Worm (Caenorhabditis elegans) whole organism, young adult: Measurements from ENCODE around the gene Y41D4A.6.

ENCODE experiments used
- B0035.1 ChIP-seq: sonication (generic microtip); optimal IDR thresholded peaks from 2 replicates; lab custom pipeline; 2016; ENCODE audit warnings: missing genetic modification characterization, mild to moderate bottlenecking, missing compliant biosample characterization, missing genotype, missing genetic modification reagents
- F23B12.7 ChIP-seq: sonication (generic microtip); optimal IDR thresholded peaks from 2 replicates; lab custom pipeline; 2017; ENCODE audit warnings: missing genetic modification characterization, mild to moderate bottlenecking, missing compliant biosample characterization, antibody characterized with exemption, moderate library complexity; ENCODE audit not compliant: insufficient read depth
- F33H1.4 ChIP-seq: fragments of 200-800 bp; sonication (Bioruptor generic); IDR thresholded peaks from 2 replicates; pipeline ENCODE4 v1.3.6; 2022; ENCODE audit warnings: missing genetic modification reagents, missing genetic modification characterization, missing compliant biosample characterization
- F57C9.4 ChIP-seq: sonication (generic microtip); optimal IDR thresholded peaks from 2 replicates; lab custom pipeline; 2017; ENCODE audit warnings: mild to moderate bottlenecking, missing genetic modification characterization, missing compliant biosample characterization
- K11D2.4 ChIP-seq: fragments of 200-800 bp; sonication (Bioruptor generic); IDR thresholded peaks from 2 replicates; pipeline ENCODE4 v1.3.6; 2022; ENCODE audit warnings: missing genetic modification reagents, missing genetic modification characterization, missing compliant biosample characterization
- K12H6.12 ChIP-seq: fragments of 200-800 bp; sonication (Bioruptor generic); optimal IDR thresholded peaks from 2 replicates; lab custom pipeline; 2018; ENCODE audit warnings: mild to moderate bottlenecking, missing genetic modification characterization, missing compliant biosample characterization
- T07F8.4 ChIP-seq: sonication (generic microtip); optimal IDR thresholded peaks from 2 replicates; lab custom pipeline; 2016; ENCODE audit warnings: mild to moderate bottlenecking, missing genetic modification characterization, moderate library complexity, missing compliant biosample characterization
- T26A5.8 ChIP-seq: sonication (generic microtip); optimal IDR thresholded peaks from 2 replicates; lab custom pipeline; 2016; ENCODE audit warnings: missing genetic modification characterization, missing compliant biosample characterization
- Y53G8AR.9 ChIP-seq: fragments of 200-800 bp; sonication (Bioruptor generic); conservative IDR thresholded peaks from 2 replicates; pipeline ENCODE4 v1.3.6; 2022; ENCODE audit warnings: missing genetic modification reagents, missing genetic modification characterization, missing compliant biosample characterization
- Y67H2A.10 ChIP-seq: fragments of 200-800 bp; sonication (Bioruptor generic); conservative IDR thresholded peaks from 2 replicates; pipeline ENCODE4 v1.3.6; 2022; ENCODE audit warnings: missing genetic modification reagents, missing genetic modification characterization, missing compliant biosample characterization
- Y79H2A.3 ChIP-seq: fragments of 200-800 bp; sonication (Bioruptor generic); conservative IDR thresholded peaks from 2 replicates; pipeline ENCODE4 v1.3.6; 2022; ENCODE audit warnings: missing genetic modification reagents, missing genetic modification characterization, missing compliant biosample characterization
- Y95B8A.8 ChIP-seq: fragments of 200-800 bp; sonication (Bioruptor generic); IDR thresholded peaks from 2 replicates; pipeline ENCODE4 v1.3.6; 2022; ENCODE audit warnings: missing genetic modification reagents, missing genetic modification characterization, missing compliant biosample characterization
- ZK185.1 ChIP-seq: sonication (generic microtip); optimal IDR thresholded peaks from 2 replicates; lab custom pipeline; 2016; ENCODE audit warnings: mild to moderate bottlenecking, missing genetic modification characterization, missing compliant biosample characterization; ENCODE audit not compliant: poor library complexity, severe bottlenecking
- aptf-2 ChIP-seq: fragments of 200-800 bp; sonication (Bioruptor generic); conservative IDR thresholded peaks from 2 replicates; pipeline ENCODE4 v1.3.6; 2022; ENCODE audit warnings: missing genetic modification reagents, missing genetic modification characterization, missing compliant biosample characterization
- cebp-1 ChIP-seq, 2 experiments: fragments of 200-800 bp in 1 of 2; sonication (Bioruptor generic) in 1 of 2; sonication (generic microtip) in 1 of 2; IDR thresholded peaks in 1 of 2; optimal IDR thresholded peaks in 1 of 2; 2 replicates each; pipeline versions ENCODE4 v1.3.6 to Lab custom; 2017 to 2022; ENCODE audit warnings: missing compliant biosample characterization in 2 of 2, missing genetic modification characterization in 2 of 2, mild to moderate bottlenecking in 1 of 2, missing genetic modification reagents in 1 of 2, moderate library complexity in 1 of 2
- ceh-100 ChIP-seq: fragments of 200-800 bp; sonication (Bioruptor generic); IDR thresholded peaks from 2 replicates; pipeline ENCODE4 v1.3.6; 2022; ENCODE audit warnings: missing genetic modification reagents, missing genetic modification characterization, missing compliant biosample characterization
- ceh-79 ChIP-seq: sonication (generic microtip); optimal IDR thresholded peaks from 2 replicates; lab custom pipeline; 2017; ENCODE audit warnings: mild to moderate bottlenecking, missing genetic modification characterization, missing compliant biosample characterization
- ceh-91 ChIP-seq: fragments of 200-800 bp; sonication (Bioruptor generic); IDR thresholded peaks from 2 replicates; pipeline ENCODE4 v1.3.6; 2022; ENCODE audit warnings: missing genetic modification reagents, missing genetic modification characterization, missing compliant biosample characterization
- dpff-1 ChIP-seq: sonication (generic microtip); optimal IDR thresholded peaks from 2 replicates; lab custom pipeline; 2017; ENCODE audit warnings: mild to moderate bottlenecking, missing genetic modification characterization, missing compliant biosample characterization
- dpl-1 ChIP-seq: fragments of 150-350 bp; optimal IDR thresholded peaks from 2 replicates; lab custom pipeline; 2014; ENCODE audit warnings: missing biosample characterization, missing genetic modification reagents, missing genetic modification characterization
- efl-1 ChIP-seq: fragments of 150-350 bp; optimal IDR thresholded peaks from 2 replicates; lab custom pipeline; 2014; ENCODE audit warnings: missing biosample characterization, missing genetic modification reagents, missing genetic modification characterization
- ekl-4 ChIP-seq: fragments of 200-800 bp; sonication (Bioruptor generic); IDR thresholded peaks from 2 replicates; pipeline ENCODE4 v1.3.6; 2022; ENCODE audit warnings: missing genetic modification reagents, missing genetic modification characterization, missing compliant biosample characterization
- him-1 ChIP-seq: sonication (generic microtip); optimal IDR thresholded peaks from 2 replicates; lab custom pipeline; 2016; ENCODE audit warnings: missing genotype, missing genetic modification reagents, missing genetic modification characterization, missing compliant biosample characterization
- hlh-12 ChIP-seq: sonication (generic microtip); optimal IDR thresholded peaks from 2 replicates; lab custom pipeline; 2016; ENCODE audit warnings: missing genetic modification characterization, missing compliant biosample characterization
- hrde-1 ChIP-seq: sonication (generic microtip); optimal IDR thresholded peaks from 2 replicates; lab custom pipeline; 2016; ENCODE audit warnings: missing genetic modification characterization, mild to moderate bottlenecking, missing compliant biosample characterization, moderate library complexity, missing genotype, missing genetic modification reagents, borderline replicate concordance
- lag-1 ChIP-seq: fragments of 200-800 bp; sonication (Bioruptor generic); IDR thresholded peaks from 2 replicates; pipeline ENCODE4 v1.3.6; 2022; ENCODE audit warnings: missing genetic modification reagents, missing genetic modification characterization, missing compliant biosample characterization
- let-607 ChIP-seq, 2 experiments: fragments of 200-800 bp in 1 of 2; sonication (Bioruptor generic) in 1 of 2; sonication (generic microtip) in 1 of 2; optimal IDR thresholded peaks; 2 replicates each; lab custom pipeline; 2016 to 2018; ENCODE audit warnings: mild to moderate bottlenecking in 2 of 2, missing compliant biosample characterization in 2 of 2, missing genetic modification characterization in 2 of 2, moderate library complexity in 2 of 2, missing genotype in 1 of 2
- lin-26 ChIP-seq: fragments of 200-800 bp; sonication (Bioruptor generic); IDR thresholded peaks from 2 replicates; pipeline ENCODE4 v1.3.6; 2022; ENCODE audit warnings: missing genetic modification reagents, missing genetic modification characterization, missing compliant biosample characterization
- lin-40 ChIP-seq: sonication (generic microtip); optimal IDR thresholded peaks from 2 replicates; lab custom pipeline; 2016; ENCODE audit warnings: missing genetic modification characterization, mild to moderate bottlenecking, missing compliant biosample characterization, missing genotype, missing genetic modification reagents
- lir-1 ChIP-seq: fragments of 200-800 bp; sonication (Bioruptor generic); conservative IDR thresholded peaks from 2 replicates; pipeline ENCODE4 v1.3.6; 2022; ENCODE audit warnings: missing genetic modification reagents, missing genetic modification characterization, missing compliant biosample characterization
- lsl-1 ChIP-seq: fragments of 200-800 bp; sonication (Bioruptor generic); optimal IDR thresholded peaks from 2 replicates; lab custom pipeline; 2018; ENCODE audit warnings: mild to moderate bottlenecking, missing genetic modification characterization, moderate library complexity, missing compliant biosample characterization
- madf-3 ChIP-seq: fragments of 200-800 bp; sonication (Bioruptor generic); IDR thresholded peaks from 2 replicates; pipeline ENCODE4 v1.3.6; 2022; ENCODE audit warnings: missing genetic modification reagents, missing genetic modification characterization, missing compliant biosample characterization
- madf-6 ChIP-seq: fragments of 200-800 bp; sonication (Bioruptor generic); IDR thresholded peaks from 2 replicates; pipeline ENCODE4 v1.3.6; 2022; ENCODE audit warnings: missing genetic modification reagents, missing genetic modification characterization, missing compliant biosample characterization
- mcd-1 ChIP-seq: fragments of 200-800 bp; sonication (Bioruptor generic); IDR thresholded peaks from 2 replicates; pipeline ENCODE4 v1.3.6; 2022; ENCODE audit warnings: missing genetic modification reagents, missing genetic modification characterization, missing compliant biosample characterization
- nfyb-1 ChIP-seq: fragments of 200-800 bp; sonication (Bioruptor generic); IDR thresholded peaks from 2 replicates; pipeline ENCODE4 v1.3.6; 2022; ENCODE audit warnings: missing genetic modification reagents, missing genetic modification characterization, missing compliant biosample characterization
- nhr-179 ChIP-seq: sonication (generic microtip); optimal IDR thresholded peaks from 2 replicates; lab custom pipeline; 2016; ENCODE audit warnings: mild to moderate bottlenecking, missing genetic modification characterization, missing compliant biosample characterization
- pbrm-1 ChIP-seq: fragments of 200-800 bp; sonication (Bioruptor generic); IDR thresholded peaks from 2 replicates; pipeline ENCODE4 v1.3.6; 2022; ENCODE audit warnings: missing genetic modification reagents, missing genetic modification characterization, missing compliant biosample characterization
- rcor-1 ChIP-seq: fragments of 200-800 bp; sonication (Bioruptor generic); IDR thresholded peaks from 2 replicates; pipeline ENCODE4 v1.3.6; 2022; ENCODE audit warnings: missing genetic modification reagents, missing genetic modification characterization, missing compliant biosample characterization
- rpc-1 ChIP-seq, 2 experiments: fragments of 150-350 bp in 1 of 2; sonication (generic microtip) in 1 of 2; optimal IDR thresholded peaks; 2 replicates each; lab custom pipeline; 2014 to 2018; ENCODE audit warnings: missing biosample characterization in 1 of 2, missing genetic modification characterization in 1 of 2, missing genetic modification reagents in 1 of 2, missing genotype in 1 of 2
- snpc-3.4 ChIP-seq: sonication (generic microtip); optimal IDR thresholded peaks from 2 replicates; lab custom pipeline; 2017; ENCODE audit warnings: missing genetic modification characterization, mild to moderate bottlenecking, missing compliant biosample characterization, antibody characterized with exemption, moderate library complexity, missing genotype, missing genetic modification reagents
- snpc-4 ChIP-seq, 5 experiments: fragments of 150-350 bp in 1 of 5; sonication (generic microtip) in 4 of 5; optimal IDR thresholded peaks; 2 replicates each; lab custom pipeline; 2014 to 2018; ENCODE audit warnings: missing genetic modification characterization in 5 of 5, missing biosample characterization in 3 of 5, antibody characterized with exemption in 2 of 5, mild to moderate bottlenecking in 2 of 5, missing compliant biosample characterization in 2 of 5, missing genotype in 2 of 5, moderate library complexity in 2 of 5, missing genetic modification reagents in 1 of 5
- tbp1 ChIP-seq: fragments of 200-800 bp; sonication (Bioruptor generic); optimal IDR thresholded peaks from 2 replicates; lab custom pipeline; 2018; ENCODE audit warnings: mild to moderate bottlenecking, missing genetic modification characterization, missing compliant biosample characterization
- tlf-1 ChIP-seq: fragments of 200-800 bp; sonication (Bioruptor generic); optimal IDR thresholded peaks from 2 replicates; lab custom pipeline; 2018; ENCODE audit warnings: mild to moderate bottlenecking, missing genetic modification characterization, missing compliant biosample characterization
- unc-130 ChIP-seq: sonication (generic microtip); optimal IDR thresholded peaks from 2 replicates; lab custom pipeline; 2016; ENCODE audit warnings: missing genetic modification reagents, missing genetic modification characterization, missing compliant biosample characterization
- ztf-18 ChIP-seq: sonication (generic microtip); optimal IDR thresholded peaks from 2 replicates; lab custom pipeline; 2016; ENCODE audit warnings: missing genotype, mild to moderate bottlenecking, missing genetic modification characterization, missing compliant biosample characterization
- ztf-6 ChIP-seq: fragments of 200-800 bp; sonication (Bioruptor generic); IDR thresholded peaks from 2 replicates; pipeline ENCODE4 v1.3.6; 2022; ENCODE audit warnings: missing genetic modification reagents, missing genetic modification characterization, missing compliant biosample characterization

Gene Y41D4A.6

DNA sequence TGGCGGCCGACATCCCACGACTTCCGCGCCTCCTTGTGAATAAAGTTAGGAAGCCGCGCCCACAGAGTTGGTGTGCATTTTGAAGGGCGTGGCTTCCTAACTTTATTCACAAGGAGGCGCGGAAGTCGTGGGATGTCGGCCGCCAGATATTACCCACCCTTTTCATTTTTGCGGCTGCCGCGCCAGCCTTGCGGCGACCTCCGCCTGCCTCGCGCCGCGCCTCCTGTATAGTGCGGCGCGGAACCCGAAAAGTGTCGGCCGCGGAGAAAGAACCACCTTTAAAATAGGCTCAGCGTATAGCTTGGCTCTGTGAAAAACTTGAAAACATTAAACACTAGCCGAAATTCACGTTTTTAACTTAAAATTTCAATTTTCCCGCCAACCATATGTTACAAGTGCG is 18.1 kb upstream of the Y41D4A.6 start (continued):
- TF ChIP-seq him-1 = no peak
- TF ChIP-seq F23B12.7 (tag; lab: Kevin White, UChicago) = no peak
- TF ChIP-seq K12H6.12 = no peak
- no peak for TF ChIP-seq cebp-1 (GFP tag; IDR thresholded peaks at IDR 0.05; lab: Robert Waterston, UW)
- TF ChIP-seq cebp-1 (tag; optimal IDR thresholded peaks at IDR 0.05; lab: Kevin White, UChicago) = no peak
- TF ChIP-seq snpc-4 (GFP tag; optimal IDR thresholded peaks at IDR 0.05; lab: Kevin White, UChicago) = peak; percentile 85
- peak; percentile 78 to 98 (median 92) for TF ChIP-seq snpc-4 (tag; optimal IDR thresholded peaks at IDR 0.05; lab: Kevin White, UChicago)
- TF ChIP-seq unc-130 (GFP tag; lab: Kevin White, UChicago) = no peak
- TF ChIP-seq T07F8.4 (tag; lab: Kevin White, UChicago) = no peak
- no peak for TF ChIP-seq Y53G8AR.9
- no peak for TF ChIP-seq aptf-2 (GFP tag; lab: Robert Waterston, UW)
- TF ChIP-seq ceh-100 = 0 out of 2 replicates have a peak, but pooled peaks have one; percentile 28
- TF ChIP-seq ceh-91 (GFP tag; lab: Robert Waterston, UW) = no peak
- no peak for TF ChIP-seq lin-40
- TF ChIP-seq lag-1 = no peak
- TF ChIP-seq madf-6 (GFP tag; lab: Robert Waterston, UW) = peak; percentile 69
- TF ChIP-seq lsl-1 = peak; percentile 64
- no peak for TF ChIP-seq hlh-12
- no peak for TF ChIP-seq K11D2.4 (GFP tag; lab: Robert Waterston, UW)
- TF ChIP-seq mcd-1 (GFP tag; lab: Robert Waterston, UW) = peak; percentile 82
- no peak for TF ChIP-seq lir-1
- no peak for TF ChIP-seq ZK185.1 (tag; lab: Kevin White, UChicago)
- no peak for TF ChIP-seq F57C9.4
- peak; percentile 62; the same call in 1 of the 2 replicates for TF ChIP-seq ekl-4 (GFP tag; lab: Robert Waterston, UW)
- TF ChIP-seq B0035.1 (tag; lab: Kevin White, UChicago) = no peak
- TF ChIP-seq F33H1.4 (GFP tag; lab: Robert Waterston, UW) = peak; percentile 47
- no peak for TF ChIP-seq dpl-1 (GFP tag; lab: Kevin White, UChicago)
- TF ChIP-seq rpc-1 (optimal IDR thresholded peaks at IDR 0.05; lab: Kevin White, UChicago) = no peak
- peak; percentile 7 for TF ChIP-seq rpc-1 (tag; optimal IDR thresholded peaks at IDR 0.05; lab: Kevin White, UChicago)
- TF ChIP-seq nfyb-1 = peak; percentile 57; the same call in 1 of the 2 replicates
- no peak for TF ChIP-seq T26A5.8 (tag; lab: Kevin White, UChicago)
- TF ChIP-seq Y67H2A.10 (GFP tag; lab: Robert Waterston, UW) = no peak
- no peak for TF ChIP-seq Y79H2A.3 (GFP tag; lab: Robert Waterston, UW)
- no peak for TF ChIP-seq nhr-179 (tag; lab: Kevin White, UChicago)
- TF ChIP-seq let-607 (tag; optimal IDR thresholded peaks at IDR 0.05; lab: Kevin White, UChicago) = no peak
- TF ChIP-seq ztf-18 = peak; percentile 13
- no peak for TF ChIP-seq ceh-79 (tag; lab: Kevin White, UChicago)
- no peak for TF ChIP-seq ztf-6
- TF ChIP-seq snpc-3.4 (tag; lab: Kevin White, UChicago) = peak; percentile 81
- TF ChIP-seq efl-1 = peak; percentile 38
- no peak for TF ChIP-seq hrde-1 (tag; lab: Kevin White, UChicago)
- TF ChIP-seq madf-3 (GFP tag; lab: Robert Waterston, UW) = 0 out of 2 replicates have a peak, but pooled peaks have one; percentile 25
- peak; percentile 78 for TF ChIP-seq lin-26
- TF ChIP-seq dpff-1 (tag; lab: Kevin White, UChicago) = no peak
- peak; percentile 47 for TF ChIP-seq tbp1
- peak; percentile 9 for TF ChIP-seq tlf-1 (GFP tag; lab: Kevin White, UChicago)
- peak; percentile 97 for TF ChIP-seq pbrm-1 (GFP tag; lab: Robert Waterston, UW)
- TF ChIP-seq rcor-1 = peak; percentile 73
- TF ChIP-seq Y95B8A.8 (GFP tag; lab: Robert Waterston, UW) = no peak
